Worm (Caenorhabditis elegans): ENCODE data around the gene K08B5.1.

DNA sequence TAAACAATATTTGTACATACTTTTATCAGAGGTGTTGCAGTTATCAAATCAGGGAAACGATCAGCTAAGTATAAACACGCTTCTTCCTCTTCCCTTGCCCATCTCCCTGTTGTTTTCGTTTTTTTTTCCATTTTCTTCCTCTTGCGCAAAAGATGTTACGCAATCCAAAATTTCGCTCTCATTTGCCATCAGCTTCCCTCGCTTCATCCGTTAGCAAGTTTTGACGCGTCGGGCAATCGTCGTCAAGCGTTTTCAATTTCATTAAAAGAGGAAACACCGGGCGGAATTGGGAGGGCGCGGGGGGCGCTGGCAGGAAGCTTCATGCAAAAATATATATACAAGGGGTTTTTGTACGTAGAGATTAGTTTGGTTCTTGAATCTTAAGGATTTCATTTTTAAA lies 28.3 kb upstream of the K08B5.1 start:
- TF ChIP-seq flt-1 (GFP tag; IDR thresholded peaks at IDR 0.05) (no peak), T22C8.4 (GFP tag; IDR thresholded peaks at IDR 0.05) (no peak), ztf-29 (GFP tag; IDR thresholded peaks at IDR 0.05) (no peak), tab-1 (GFP tag; IDR thresholded peaks at IDR 0.05) (no peak), klf-2 (GFP tag; conservative IDR thresholded peaks at IDR 0.05) (no peak), ref-1 (GFP tag; conservative IDR thresholded peaks at IDR 0.05) (no peak), cog-1 (tag; optimal IDR thresholded peaks at IDR 0.05) (no peak), med-1 (GFP tag; optimal IDR thresholded peaks at IDR 0.05; ENCODE audit: insufficient read depth) (no peak), ztf-23 (GFP tag; IDR thresholded peaks at IDR 0.05) (no peak)

Data from whole organism, midembryonic.